Fruit fly (Drosophila melanogaster) whole organism, prepupa: Measurements from ENCODE around the gene Charon.
A peak's percentile ranks its signal among the peaks of the same experiment; 100 is the strongest.

ENCODE experiments used
- Blimp-1 ChIP-seq: fragments of 200-800 bp; sonication (Bioruptor generic); optimal IDR thresholded peaks from 3 replicates; lab custom pipeline; 2017; ENCODE audit warnings: missing biosample characterization, missing genetic modification characterization, mild to moderate bottlenecking, moderate library complexity, missing genetic modification reagents
- CG10631 ChIP-seq: fragments of 200-800 bp; sonication (Bioruptor generic); optimal IDR thresholded peaks from 2 replicates; lab custom pipeline; 2016; ENCODE audit warnings: missing biosample characterization, missing genetic modification characterization
- CG11902 ChIP-seq: fragments of 200-800 bp; sonication (Bioruptor generic); optimal IDR thresholded peaks from 3 replicates; lab custom pipeline; 2016; ENCODE audit warnings: missing biosample characterization, missing genetic modification characterization
- CG15336 ChIP-seq: fragments of 200-800 bp; sonication (Bioruptor generic); IDR thresholded peaks from 2 replicates; pipeline ENCODE4 v1.3.6; 2022; ENCODE audit warnings: missing biosample characterization, missing genetic modification characterization
- CG1621 ChIP-seq: fragments of 200-800 bp; sonication (Bioruptor generic); optimal IDR thresholded peaks from 3 replicates; lab custom pipeline; 2018; ENCODE audit warnings: missing biosample characterization, mild to moderate bottlenecking, missing genetic modification characterization
- CG16779 ChIP-seq: fragments of 200-800 bp; sonication (Bioruptor generic); optimal IDR thresholded peaks from 3 replicates; lab custom pipeline; 2017; ENCODE audit warnings: missing biosample characterization, mild to moderate bottlenecking, missing genetic modification characterization
- CG32006 ChIP-seq: fragments of 200-800 bp; sonication (Bioruptor generic); optimal IDR thresholded peaks from 3 replicates; lab custom pipeline; 2017; ENCODE audit warnings: missing biosample characterization, mild to moderate bottlenecking, missing genetic modification characterization
- CG34406 ChIP-seq: fragments of 200-800 bp; sonication (Bioruptor generic); optimal IDR thresholded peaks from 3 replicates; lab custom pipeline; 2016; ENCODE audit warnings: missing biosample characterization, missing genetic modification characterization
- CG3919 ChIP-seq: fragments of 200-800 bp; sonication (Bioruptor generic); optimal IDR thresholded peaks from 3 replicates; lab custom pipeline; 2016; ENCODE audit warnings: missing biosample characterization, missing genetic modification characterization
- CG6163 ChIP-seq: fragments of 200-800 bp; sonication (Bioruptor generic); IDR thresholded peaks from 3 replicates; pipeline ENCODE4 v1.3.6; 2022; ENCODE audit warnings: missing biosample characterization, missing genetic modification characterization
- CG6276 ChIP-seq: fragments of 200-800 bp; sonication (Bioruptor generic); optimal IDR thresholded peaks from 2 replicates; lab custom pipeline; 2017; ENCODE audit warnings: missing biosample characterization, mild to moderate bottlenecking, missing genetic modification characterization
- CG6792 ChIP-seq: fragments of 200-800 bp; sonication (Bioruptor generic); optimal IDR thresholded peaks from 3 replicates; lab custom pipeline; 2016; ENCODE audit warnings: missing biosample characterization, missing genetic modification characterization
- CG6854 ChIP-seq: fragments of 200-800 bp; sonication (Bioruptor generic); optimal IDR thresholded peaks from 2 replicates; lab custom pipeline; 2017; ENCODE audit warnings: missing biosample characterization, mild to moderate bottlenecking, missing genetic modification characterization
- CG7368 ChIP-seq: fragments of 200-800 bp; sonication (Bioruptor generic); optimal IDR thresholded peaks from 3 replicates; lab custom pipeline; 2016; ENCODE audit warnings: missing biosample characterization, missing genetic modification characterization
- CG8119 ChIP-seq: fragments of 200-800 bp; sonication (Bioruptor generic); IDR thresholded peaks from 3 replicates; pipeline ENCODE4 v1.3.6; 2022; ENCODE audit warnings: missing biosample characterization, missing genetic modification characterization
- CG8319 ChIP-seq: fragments of 200-800 bp; sonication (Bioruptor generic); optimal IDR thresholded peaks from 3 replicates; lab custom pipeline; 2016; ENCODE audit warnings: missing biosample characterization, missing genetic modification characterization
- CG8632 ChIP-seq: fragments of 200-800 bp; sonication (Bioruptor generic); optimal IDR thresholded peaks from 3 replicates; lab custom pipeline; 2016; ENCODE audit warnings: missing biosample characterization, missing genetic modification characterization
- CG9139 ChIP-seq: fragments of 200-800 bp; sonication (Bioruptor generic); optimal IDR thresholded peaks from 3 replicates; lab custom pipeline; 2017; ENCODE audit warnings: missing biosample characterization, mild to moderate bottlenecking, missing genetic modification characterization
- Eip75B ChIP-seq: fragments of 200-800 bp; sonication (Bioruptor generic); optimal IDR thresholded peaks from 3 replicates; lab custom pipeline; 2016; ENCODE audit warnings: missing biosample characterization, missing genetic modification characterization
- Eip78C ChIP-seq: fragments of 200-800 bp; sonication (Bioruptor generic); peaks from one replicate; lab custom pipeline; 2016; ENCODE audit warnings: missing biosample characterization, missing genetic modification characterization
- Eip93F ChIP-seq: fragments of 200-800 bp; sonication (Bioruptor generic); optimal IDR thresholded peaks from 2 replicates; lab custom pipeline; 2016; ENCODE audit warnings: missing biosample characterization, mild to moderate bottlenecking, missing genetic modification characterization
- Ets21C ChIP-seq: fragments of 200-800 bp; sonication (Bioruptor generic); optimal IDR thresholded peaks from 3 replicates; lab custom pipeline; 2016; ENCODE audit warnings: missing biosample characterization, missing genetic modification characterization
- Ets96B ChIP-seq: fragments of 200-800 bp; optimal IDR thresholded peaks from 2 replicates; lab custom pipeline; 2019; ENCODE audit warnings: missing biosample characterization, mild to moderate bottlenecking, missing genetic modification characterization, moderate library complexity
- Hr38 ChIP-seq: sonication (Bioruptor generic); optimal IDR thresholded peaks from 2 replicates; lab custom pipeline; 2016; ENCODE audit warnings: missing biosample characterization, missing genetic modification characterization
- Hr39 ChIP-seq: fragments of 200-800 bp; sonication (Bioruptor generic); optimal IDR thresholded peaks from 2 replicates; lab custom pipeline; 2016; ENCODE audit warnings: missing biosample characterization, missing genetic modification characterization
- Hr4 ChIP-seq: fragments of 200-800 bp; sonication (Bioruptor generic); optimal IDR thresholded peaks from 3 replicates; lab custom pipeline; 2016; ENCODE audit warnings: missing biosample characterization, missing genetic modification characterization
- Met ChIP-seq: fragments of 200-800 bp; sonication (Bioruptor generic); optimal IDR thresholded peaks from 3 replicates; lab custom pipeline; 2016; ENCODE audit warnings: missing biosample characterization, missing genetic modification characterization
- Sox102F ChIP-seq: fragments of 200-800 bp; sonication (Bioruptor generic); optimal IDR thresholded peaks from 2 replicates; lab custom pipeline; 2016; ENCODE audit warnings: missing biosample characterization, mild to moderate bottlenecking, missing genetic modification characterization
- achi ChIP-seq: fragments of 200-800 bp; sonication (Bioruptor generic); optimal IDR thresholded peaks from 3 replicates; lab custom pipeline; 2016; ENCODE audit warnings: missing biosample characterization, missing genetic modification characterization
- acj6 ChIP-seq: fragments of 200-800 bp; sonication (Bioruptor generic); optimal IDR thresholded peaks from 3 replicates; lab custom pipeline; 2016; ENCODE audit warnings: missing biosample characterization, missing genetic modification characterization
- cyc ChIP-seq: fragments of 200-800 bp; sonication (Bioruptor generic); optimal IDR thresholded peaks from 3 replicates; lab custom pipeline; 2016; ENCODE audit warnings: missing biosample characterization, missing genetic modification characterization
- esn ChIP-seq: fragments of 200-800 bp; sonication (Bioruptor generic); optimal IDR thresholded peaks from 2 replicates; lab custom pipeline; 2016; ENCODE audit warnings: missing biosample characterization, mild to moderate bottlenecking, missing genetic modification characterization, moderate library complexity
- fd59A ChIP-seq: fragments of 200-800 bp; sonication (Bioruptor generic); optimal IDR thresholded peaks from 2 replicates; lab custom pipeline; 2017; ENCODE audit warnings: missing biosample characterization, mild to moderate bottlenecking, missing genetic modification characterization, missing genetic modification reagents
- fd85E ChIP-seq: fragments of 200-800 bp; sonication (Bioruptor generic); optimal IDR thresholded peaks from 3 replicates; lab custom pipeline; 2016; ENCODE audit warnings: missing biosample characterization, missing genetic modification characterization
- fkh ChIP-seq: fragments of 200-800 bp; sonication (Bioruptor generic); optimal IDR thresholded peaks from 3 replicates; lab custom pipeline; 2017; ENCODE audit warnings: missing biosample characterization, mild to moderate bottlenecking, missing genetic modification characterization, moderate library complexity
- salr ChIP-seq, 2 experiments: fragments of 200-800 bp; sonication (Bioruptor generic); optimal IDR thresholded peaks; 3 replicates each; lab custom pipeline; 2016 to 2018; ENCODE audit warnings: missing biosample characterization in 2 of 2, missing genetic modification characterization in 2 of 2, mild to moderate bottlenecking in 1 of 2
- spab ChIP-seq: fragments of 200-800 bp; sonication (Bioruptor generic); optimal IDR thresholded peaks from 2 replicates; lab custom pipeline; 2017; ENCODE audit warnings: missing biosample characterization, mild to moderate bottlenecking, missing genetic modification characterization, missing genetic modification reagents
- svp ChIP-seq: fragments of 200-800 bp; sonication (Bioruptor generic); peaks from one replicate; lab custom pipeline; 2016; ENCODE audit warnings: missing biosample characterization, missing genetic modification characterization
- vri ChIP-seq: fragments of 200-800 bp; sonication (Bioruptor generic); optimal IDR thresholded peaks from 3 replicates; lab custom pipeline; 2016; ENCODE audit warnings: missing biosample characterization, mild to moderate bottlenecking, missing genetic modification characterization

Charon gene

DNA sequence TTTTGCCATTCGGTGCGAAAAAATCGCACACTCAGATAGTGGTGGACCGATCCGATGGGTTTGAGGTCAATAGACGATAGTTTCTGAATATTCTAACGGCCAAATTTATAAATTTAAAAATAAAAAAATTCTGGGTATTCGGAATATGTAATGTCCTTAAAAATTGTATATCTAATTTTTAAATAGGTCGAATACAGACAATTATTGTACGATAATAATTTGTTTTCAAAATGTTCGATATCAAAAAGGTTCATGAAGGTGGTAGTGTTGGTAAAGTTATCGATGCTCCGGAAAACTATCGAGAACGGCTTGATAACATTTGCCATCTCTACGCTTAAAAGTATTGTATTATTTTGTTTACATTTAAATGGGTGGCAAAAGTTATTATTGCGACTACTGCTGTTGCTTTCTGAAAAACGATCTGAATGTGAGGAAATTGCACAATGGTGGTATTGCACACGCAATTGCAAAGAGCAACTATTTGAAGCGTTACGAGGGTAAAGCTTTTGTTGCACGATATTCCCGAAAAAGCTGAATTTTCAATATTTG lies 2.7 kb downstream of the Charon start, which contains the start of the genes CG31922 and Plap (continued):
- TF ChIP-seq fd59A (GFP tag; lab: Kevin White, UChicago) (peak; percentile 1), CG16779 (tag; lab: Kevin White, UChicago) (no peak), Hr38 (GFP tag; lab: Kevin White, UChicago) (no peak), CG15336 (GFP tag; lab: Robert Waterston, UW) (no peak), Blimp-1 (GFP tag; lab: Kevin White, UChicago) (no peak), Sox102F (GFP tag; lab: Kevin White, UChicago) (no peak), cyc (GFP tag; lab: Kevin White, UChicago) (peak; percentile 66), vri (GFP tag; lab: Kevin White, UChicago) (no peak), CG9139 (GFP tag; lab: Kevin White, UChicago) (no peak), CG8319 (GFP tag; lab: Kevin White, UChicago) (no peak), fkh (GFP tag; lab: Kevin White, UChicago) (no peak), CG3919 (GFP tag; lab: Kevin White, UChicago) (peak; percentile 51), CG6854 (GFP tag; lab: Kevin White, UChicago) (no peak), CG10631 (GFP tag; lab: Kevin White, UChicago) (no peak), Met (GFP tag; lab: Kevin White, UChicago) (no peak), CG11902 (GFP tag; lab: Kevin White, UChicago) (peak; percentile 40), CG6163 (no peak; the same call in 2 of the 3 replicates), CG6792 (GFP tag; lab: Kevin White, UChicago) (peak; percentile 59), CG8632 (GFP tag; lab: Kevin White, UChicago) (peak; percentile 17), CG8119 (GFP tag; lab: Robert Waterston, UW) (no peak), CG32006 (GFP tag; lab: Kevin White, UChicago) (no peak), CG34406 (GFP tag; lab: Kevin White, UChicago) (peak; percentile 60), Hr4 (no peak), Eip75B (no peak), spab (GFP tag; lab: Kevin White, UChicago) (no peak), fd85E (GFP tag; lab: Kevin White, UChicago) (no peak), CG1621 (tag; lab: Kevin White, UChicago) (no peak), Eip78C (GFP tag; lab: Kevin White, UChicago) (peak; percentile 89), Hr39 (GFP tag; lab: Kevin White, UChicago) (peak; percentile 63), Eip93F (no peak), Ets21C (no peak), acj6 (GFP tag; lab: Kevin White, UChicago) (no peak), CG7368 (GFP tag; lab: Kevin White, UChicago) (no peak), Ets96B (tag; lab: Kevin White, UChicago) (peak; percentile 58), salr (GFP tag; optimal IDR thresholded peaks at IDR 0.05; lab: Kevin White, UChicago) (no peak)

- TF ChIP-seq Blimp-1 (GFP tag; lab: Kevin White, UChicago): no peak
- no peak for TF ChIP-seq CG8119 (GFP tag; lab: Robert Waterston, UW)
- peak; percentile 26 for TF ChIP-seq esn (GFP tag; lab: Kevin White, UChicago)
- no peak for TF ChIP-seq vri (GFP tag; lab: Kevin White, UChicago)
- TF ChIP-seq svp (GFP tag; lab: Kevin White, UChicago): peak; percentile 66
- no peak for TF ChIP-seq CG3919 (GFP tag; lab: Kevin White, UChicago)
- no peak for TF ChIP-seq achi (GFP tag; lab: Kevin White, UChicago)
- no peak for TF ChIP-seq acj6 (GFP tag; lab: Kevin White, UChicago)
- TF ChIP-seq CG6163: no peak
- no peak for TF ChIP-seq CG6276
These were observed 6.3 kb downstream of the Charon start, which contains the start of gene CG14341 for dm6 chr2L:1166326-1166725. Gene CG14341 (plus strand): TSS chr2L:1166506.
